Worm (Caenorhabditis elegans) whole organism, L3 larva: Measurements from ENCODE around the gene K03B8.8.

Source experiments
- R02D3.7 ChIP-seq: fragments of 150-350 bp; optimal IDR thresholded peaks from 2 replicates; lab custom pipeline; 2014; ENCODE audit warnings: missing biosample characterization, missing genetic modification characterization
- aly-2 ChIP-seq: fragments of 150-350 bp; optimal IDR thresholded peaks from 2 replicates; lab custom pipeline; 2014; ENCODE audit warnings: missing biosample characterization, missing genetic modification characterization
- ama-1 ChIP-seq: fragments of 150-350 bp; optimal IDR thresholded peaks from 2 replicates; lab custom pipeline; 2018
- ceh-16 ChIP-seq: sonication (generic microtip); optimal IDR thresholded peaks from 2 replicates; lab custom pipeline; 2017; ENCODE audit warnings: missing biosample characterization, missing genetic modification characterization
- ceh-28 ChIP-seq: fragments of 150-350 bp; optimal IDR thresholded peaks from 2 replicates; lab custom pipeline; 2014; ENCODE audit warnings: missing biosample characterization, missing genetic modification reagents, missing genetic modification characterization
- daf-12 ChIP-seq: fragments of 150-350 bp; optimal IDR thresholded peaks from 2 replicates; lab custom pipeline; 2014; ENCODE audit warnings: missing biosample characterization, missing genetic modification reagents, missing genetic modification characterization
- egl-5 ChIP-seq: fragments of 150-350 bp; optimal IDR thresholded peaks from 2 replicates; lab custom pipeline; 2017; ENCODE audit warnings: missing biosample characterization, missing genetic modification reagents, missing genetic modification characterization, inconsistent platforms
- elt-1 ChIP-seq: fragments of 150-350 bp; optimal IDR thresholded peaks from 2 replicates; lab custom pipeline; 2014; ENCODE audit warnings: missing biosample characterization, missing genetic modification characterization
- elt-2 ChIP-seq: sonication (generic microtip); optimal IDR thresholded peaks from 2 replicates; lab custom pipeline; 2016; ENCODE audit warnings: missing genetic modification reagents, mild to moderate bottlenecking, missing genetic modification characterization, missing compliant biosample characterization
- eor-1 ChIP-seq, 2 experiments: fragments of 150-350 bp; optimal IDR thresholded peaks; 2 replicates each; lab custom pipeline; 2014 to 2018; ENCODE audit warnings: missing biosample characterization in 2 of 2, missing genetic modification characterization in 2 of 2
- fkh-10 ChIP-seq: sonication (generic microtip); optimal IDR thresholded peaks from 2 replicates; lab custom pipeline; 2017; ENCODE audit warnings: missing biosample characterization, missing genetic modification reagents, missing genetic modification characterization
- fos-1 ChIP-seq: fragments of 150-350 bp; optimal IDR thresholded peaks from 2 replicates; lab custom pipeline; 2014; ENCODE audit warnings: missing biosample characterization, missing genetic modification characterization
- hmg-11 ChIP-seq: sonication (generic microtip); optimal IDR thresholded peaks from 2 replicates; lab custom pipeline; 2016; ENCODE audit warnings: missing genetic modification characterization, missing compliant biosample characterization
- jun-1 ChIP-seq: fragments of 150-350 bp; optimal IDR thresholded peaks from 2 replicates; lab custom pipeline; 2014; ENCODE audit warnings: missing biosample characterization, missing genetic modification reagents, missing genetic modification characterization
- lin-15B ChIP-seq: fragments of 150-350 bp; optimal IDR thresholded peaks from 2 replicates; lab custom pipeline; 2014; ENCODE audit warnings: missing biosample characterization, missing genetic modification characterization
- lin-39 ChIP-seq: fragments of 150-350 bp; optimal IDR thresholded peaks from 2 replicates; lab custom pipeline; 2018; ENCODE audit warnings: missing biosample characterization, missing genetic modification reagents, missing genetic modification characterization
- mdl-1 ChIP-seq: fragments of 150-350 bp; optimal IDR thresholded peaks from 2 replicates; lab custom pipeline; 2014; ENCODE audit warnings: missing biosample characterization, missing genetic modification characterization
- mml-1 ChIP-seq: fragments of 150-350 bp; sonication (generic microtip); optimal IDR thresholded peaks from 3 replicates; lab custom pipeline; 2014; ENCODE audit warnings: missing biosample characterization, missing genetic modification characterization
- nfya-1 ChIP-seq: sonication (generic microtip); optimal IDR thresholded peaks from 2 replicates; lab custom pipeline; 2017; ENCODE audit warnings: missing genetic modification characterization, mild to moderate bottlenecking, missing compliant biosample characterization, antibody characterized with exemption, moderate library complexity; ENCODE audit not compliant: insufficient read depth
- nhr-11 ChIP-seq: fragments of 150-350 bp; optimal IDR thresholded peaks from 2 replicates; lab custom pipeline; 2014; ENCODE audit warnings: missing biosample characterization, missing genetic modification characterization
- nhr-237 ChIP-seq: fragments of 150-350 bp; optimal IDR thresholded peaks from 2 replicates; lab custom pipeline; 2014; ENCODE audit warnings: missing biosample characterization, missing genetic modification characterization
- nhr-25 ChIP-seq: sonication (generic microtip); optimal IDR thresholded peaks from 2 replicates; lab custom pipeline; 2017; ENCODE audit warnings: missing biosample characterization, missing genetic modification characterization
- nhr-28 ChIP-seq: fragments of 150-350 bp; optimal IDR thresholded peaks from 2 replicates; lab custom pipeline; 2014; ENCODE audit warnings: missing biosample characterization, missing genetic modification characterization
- nhr-43 ChIP-seq: sonication (generic microtip); optimal IDR thresholded peaks from 2 replicates; lab custom pipeline; 2016; ENCODE audit warnings: mild to moderate bottlenecking, missing genetic modification characterization, missing compliant biosample characterization; ENCODE audit not compliant: poor library complexity, severe bottlenecking
- nhr-76 ChIP-seq: fragments of 150-350 bp; sonication (generic microtip); optimal IDR thresholded peaks from 5 replicates; lab custom pipeline; 2014; ENCODE audit warnings: missing biosample characterization, missing genetic modification characterization
- nhr-77 ChIP-seq: fragments of 150-350 bp; optimal IDR thresholded peaks from 2 replicates; lab custom pipeline; 2014; ENCODE audit warnings: missing biosample characterization, missing genetic modification characterization
- pha-4 ChIP-seq: fragments of 150-350 bp; optimal IDR thresholded peaks from 2 replicates; lab custom pipeline; 2014; ENCODE audit warnings: missing biosample characterization, missing genetic modification reagents, missing genetic modification characterization
- pqm-1 ChIP-seq: fragments of 150-350 bp; optimal IDR thresholded peaks from 2 replicates; lab custom pipeline; 2017; ENCODE audit warnings: missing biosample characterization, missing genetic modification characterization, inconsistent platforms
- skn-1 ChIP-seq: fragments of 150-350 bp; optimal IDR thresholded peaks from 2 replicates; lab custom pipeline; 2014; ENCODE audit warnings: missing biosample characterization, missing genetic modification characterization
- snpc-4 ChIP-seq: fragments of 150-350 bp; optimal IDR thresholded peaks from 2 replicates; lab custom pipeline; 2014; ENCODE audit warnings: missing biosample characterization, missing genetic modification characterization
- tbx-2 ChIP-seq: sonication (generic microtip); optimal IDR thresholded peaks from 2 replicates; lab custom pipeline; 2016; ENCODE audit warnings: mild to moderate bottlenecking, missing genetic modification characterization, missing compliant biosample characterization
- unc-39 ChIP-seq: sonication (generic microtip); optimal IDR thresholded peaks from 4 replicates; lab custom pipeline; 2017; ENCODE audit warnings: missing biosample characterization, missing genetic modification characterization
- unc-62 ChIP-seq: fragments of 150-350 bp; sonication (generic microtip); optimal IDR thresholded peaks from 4 replicates; lab custom pipeline; 2014; ENCODE audit warnings: missing biosample characterization, missing genetic modification reagents, missing genetic modification characterization
- ztf-11 ChIP-seq: fragments of 150-350 bp; optimal IDR thresholded peaks from 2 replicates; lab custom pipeline; 2014; ENCODE audit warnings: missing biosample characterization, missing genetic modification characterization
- ztf-4 ChIP-seq: fragments of 150-350 bp; optimal IDR thresholded peaks from 2 replicates; lab custom pipeline; 2014; ENCODE audit warnings: missing biosample characterization, missing genetic modification characterization

Gene K03B8.8

ce11 chrV:11386428-11386827, 24.4 kb downstream of the K03B8.8 start, which contains the start of gene F55C10.4:
Gene F55C10.4 (plus strand): TSS chrV:11386728.
- TF ChIP-seq nhr-11 (tag; lab: Kevin White, UChicago), result no peak
- TF ChIP-seq tbx-2 (tag; lab: Kevin White, UChicago), result no peak
- no peak for TF ChIP-seq nhr-28 (tag; lab: Kevin White, UChicago)
- no peak for TF ChIP-seq lin-39 (tag; lab: Kevin White, UChicago)
- TF ChIP-seq eor-1 (tag; optimal IDR thresholded peaks at IDR 0.05; lab: Kevin White, UChicago), result no peak
- no peak for TF ChIP-seq skn-1
- TF ChIP-seq nhr-237 (tag; lab: Kevin White, UChicago), result no peak
- no peak for TF ChIP-seq R02D3.7 (tag; lab: Kevin White, UChicago)
- TF ChIP-seq snpc-4 (tag; lab: Kevin White, UChicago), result no peak
- no peak for TF ChIP-seq ztf-11 (tag; lab: Kevin White, UChicago)
- TF ChIP-seq ztf-4 (tag; lab: Kevin White, UChicago), result no peak
- TF ChIP-seq aly-2 (tag; lab: Kevin White, UChicago), result no peak
- TF ChIP-seq unc-62 (GFP tag; lab: Kevin White, UChicago), result no peak
- no peak for TF ChIP-seq elt-1 (tag; lab: Kevin White, UChicago)

DNA sequence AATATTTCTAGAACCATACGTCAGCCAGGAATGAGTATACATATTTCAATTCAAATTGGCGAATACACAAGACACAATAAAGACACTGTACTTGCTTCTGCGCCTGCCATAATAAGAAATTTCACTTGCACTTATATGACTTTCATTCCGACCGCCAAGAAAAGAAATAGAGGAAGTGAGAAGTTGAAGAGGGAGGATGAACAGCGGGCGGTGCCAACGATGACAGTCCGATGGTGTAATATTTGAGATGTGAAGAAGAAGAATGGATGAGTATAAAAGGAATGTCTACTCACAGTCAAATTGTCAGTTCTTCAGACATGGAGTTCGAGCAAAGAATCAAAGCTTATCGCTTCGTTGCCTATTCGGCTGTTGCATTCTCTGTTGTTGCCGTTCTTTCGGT, 25.7 kb downstream of the K03B8.8 start, which contains the start of gene col-154:
Gene col-154, plus strand, starts transcription at position 301 of the 400 bp plus-strand sequence.
- TF ChIP-seq nhr-25, result peak; percentile 6
- TF ChIP-seq ztf-4 (tag; lab: Kevin White, UChicago), result no peak
- no peak for TF ChIP-seq R02D3.7 (tag; lab: Kevin White, UChicago)

ce11 chrV:11383032-11383431, 27.8 kb downstream of the K03B8.8 start, which contains the start of gene F55C10.5:
Gene F55C10.5 (plus strand): TSS chrV:11383105.
- TF ChIP-seq nhr-28 (tag; lab: Kevin White, UChicago) (no peak), egl-5 (tag; lab: Kevin White, UChicago) (no peak)

- TF ChIP-seq fkh-10 (GFP tag; lab: Kevin White, UChicago) (peak; percentile 49), snpc-4 (tag; lab: Kevin White, UChicago) (no peak)
These were observed 30.2 kb downstream of the K03B8.8 start for ce11 chrV:11380571-11380970.

DNA sequence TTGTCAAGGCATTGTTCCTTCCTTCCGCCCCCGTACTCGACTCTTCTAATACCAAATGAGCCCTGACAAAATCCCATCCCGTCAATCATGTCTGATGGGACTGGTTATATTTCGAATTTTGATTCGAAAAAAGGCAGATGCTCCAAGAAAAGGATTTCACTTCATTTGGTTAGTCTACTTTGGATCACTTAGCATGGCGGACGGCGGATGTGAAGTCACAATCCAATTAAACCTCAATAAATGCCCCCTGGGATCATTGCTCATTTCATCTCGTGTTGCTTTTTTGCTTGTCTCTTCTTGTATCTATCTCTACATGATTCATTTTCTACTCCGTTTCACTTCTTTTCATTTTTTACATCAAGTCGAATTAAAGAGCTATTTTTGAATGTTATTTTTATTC, 31.5 kb downstream of the K03B8.8 start:
- TF ChIP-seq pqm-1 (no peak), lin-39 (tag; lab: Kevin White, UChicago) (peak; percentile 38)
- TF ChIP-seq, all 47 proteins: peak for 1

ce11 chrV:11375150-11375792, 35.5 kb downstream of the K03B8.8 start, which contains the start of gene cnb-1:
Gene cnb-1 (plus strand): TSS chrV:11375742.
- TF ChIP-seq ceh-16 (tag; lab: Kevin White, UChicago), result no peak
- no peak for TF ChIP-seq daf-12
- no peak for TF ChIP-seq unc-39 (tag; lab: Kevin White, UChicago)
- TF ChIP-seq skn-1, result peak; percentile 51
- peak; percentile 18 for TF ChIP-seq fkh-10 (GFP tag; lab: Kevin White, UChicago)
- peak; percentile 23 for TF ChIP-seq jun-1 (tag; lab: Kevin White, UChicago)
- no peak for TF ChIP-seq aly-2 (tag; lab: Kevin White, UChicago)
- TF ChIP-seq unc-62 (GFP tag; lab: Kevin White, UChicago), result no peak
- no peak for TF ChIP-seq mdl-1 (tag; lab: Kevin White, UChicago)
- TF ChIP-seq nhr-43 (tag; lab: Kevin White, UChicago), result no peak
- no peak for TF ChIP-seq nhr-11 (tag; lab: Kevin White, UChicago)
- TF ChIP-seq lin-15B (tag; lab: Kevin White, UChicago), result peak; percentile 11
- TF ChIP-seq nhr-76 (tag; lab: Kevin White, UChicago), result no peak
- TF ChIP-seq tbx-2 (tag; lab: Kevin White, UChicago), result peak; percentile 52
- TF ChIP-seq lin-39 (tag; lab: Kevin White, UChicago), result peak; percentile 79
- no peak for TF ChIP-seq mml-1 (tag; lab: Kevin White, UChicago)
- peak; percentile 49 for TF ChIP-seq pha-4
- peak; percentile 77 for TF ChIP-seq ceh-28 (tag; lab: Kevin White, UChicago)
- TF ChIP-seq elt-2 (tag; lab: Kevin White, UChicago), result peak; percentile 45
- TF ChIP-seq nfya-1 (tag; lab: Kevin White, UChicago), result peak; percentile 77
- no peak for TF ChIP-seq nhr-25
- no peak for TF ChIP-seq ama-1 (lab: Kevin White, UChicago)
- peak; percentile 28 for TF ChIP-seq pqm-1
- no peak for TF ChIP-seq fos-1 (tag; lab: Kevin White, UChicago)
- TF ChIP-seq hmg-11 (tag; lab: Kevin White, UChicago), result peak; percentile 96
- no peak for TF ChIP-seq nhr-77 (tag; lab: Kevin White, UChicago)
- TF ChIP-seq egl-5 (tag; lab: Kevin White, UChicago), result peak; percentile 8
